Fruit fly (Drosophila melanogaster) whole organism, embryonic: ENCODE data around the gene CG7094.
A peak's percentile ranks its signal among the peaks of the same experiment; 100 is the strongest.

Experiments
- Abd-B ChIP-seq: fragments of 200-800 bp; sonication (Bioruptor generic); optimal IDR thresholded peaks from 2 replicates; lab custom pipeline; 2018; ENCODE audit warnings: missing biosample characterization, mild to moderate bottlenecking, missing genetic modification characterization, moderate library complexity
- Asciz ChIP-seq: fragments of 200-800 bp; sonication (Bioruptor generic); optimal IDR thresholded peaks from 2 replicates; lab custom pipeline; 2017; ENCODE audit warnings: missing biosample characterization, mild to moderate bottlenecking, missing genetic modification characterization, missing genetic modification reagents
- Bdp1 ChIP-seq: fragments of 200-800 bp; sonication (Bioruptor generic); optimal IDR thresholded peaks from 3 replicates; lab custom pipeline; 2016; ENCODE audit warnings: missing biosample characterization, missing genetic modification characterization
- BtbVII ChIP-seq: fragments of 200-800 bp; sonication (Bioruptor generic); optimal IDR thresholded peaks from 3 replicates; lab custom pipeline; 2017; ENCODE audit warnings: missing biosample characterization, mild to moderate bottlenecking, missing genetic modification characterization
- CG10209 ChIP-seq: fragments of 200-800 bp; sonication (Bioruptor generic); optimal IDR thresholded peaks from 3 replicates; lab custom pipeline; 2017; ENCODE audit warnings: missing biosample characterization, mild to moderate bottlenecking, missing genetic modification characterization, missing genetic modification reagents
- CG10462 ChIP-seq: fragments of 200-800 bp; sonication (Bioruptor generic); optimal IDR thresholded peaks from 2 replicates; lab custom pipeline; 2016; ENCODE audit warnings: missing biosample characterization, missing genetic modification characterization
- CG11504 ChIP-seq: fragments of 200-800 bp; sonication (Bioruptor generic); optimal IDR thresholded peaks from 3 replicates; lab custom pipeline; 2019; ENCODE audit warnings: missing biosample characterization, mild to moderate bottlenecking, missing genetic modification characterization, moderate library complexity
- CG11695 ChIP-seq: fragments of 200-800 bp; sonication (Bioruptor generic); IDR thresholded peaks from 3 replicates; pipeline ENCODE4 v1.3.6; 2022; ENCODE audit warnings: missing biosample characterization, missing genetic modification characterization
- CG11723 ChIP-seq: fragments of 200-800 bp; sonication (Bioruptor generic); optimal IDR thresholded peaks from 2 replicates; lab custom pipeline; 2017; ENCODE audit warnings: missing biosample characterization, mild to moderate bottlenecking, missing genetic modification characterization
- CG12299 ChIP-seq: fragments of 200-800 bp; sonication (Bioruptor generic); optimal IDR thresholded peaks from 2 replicates; lab custom pipeline; 2018; ENCODE audit warnings: missing biosample characterization, mild to moderate bottlenecking, missing genetic modification characterization
- CG14441 ChIP-seq: fragments of 200-800 bp; sonication (Bioruptor generic); IDR thresholded peaks from 2 replicates; pipeline ENCODE4 v1.3.6; 2022; ENCODE audit warnings: missing biosample characterization, missing genetic modification characterization
- CG15269 ChIP-seq: fragments of 200-800 bp; sonication (Bioruptor generic); optimal IDR thresholded peaks from 2 replicates; lab custom pipeline; 2018; ENCODE audit warnings: missing biosample characterization, mild to moderate bottlenecking, missing genetic modification characterization, moderate library complexity
- CG1529 ChIP-seq: fragments of 200-800 bp; sonication (Bioruptor generic); optimal IDR thresholded peaks from 3 replicates; lab custom pipeline; 2018; ENCODE audit warnings: missing biosample characterization, missing genetic modification characterization
- CG16863 ChIP-seq: fragments of 200-800 bp; sonication (Bioruptor generic); optimal IDR thresholded peaks from 3 replicates; lab custom pipeline; 2016; ENCODE audit warnings: missing biosample characterization, missing genetic modification characterization
- CG17912 ChIP-seq: fragments of 200-800 bp; sonication (Bioruptor generic); optimal IDR thresholded peaks from 2 replicates; lab custom pipeline; 2018; ENCODE audit warnings: missing biosample characterization, mild to moderate bottlenecking, missing genetic modification characterization
- CG1792 ChIP-seq: fragments of 200-800 bp; sonication (Bioruptor generic); optimal IDR thresholded peaks from 2 replicates; lab custom pipeline; 2016; ENCODE audit warnings: missing biosample characterization, missing genetic modification characterization
- CG18599 ChIP-seq: fragments of 200-800 bp; sonication (Bioruptor generic); optimal IDR thresholded peaks from 3 replicates; lab custom pipeline; 2017; ENCODE audit warnings: missing biosample characterization, missing genetic modification characterization, mild to moderate bottlenecking, moderate library complexity, missing genetic modification reagents
- CG3065 ChIP-seq: fragments of 200-800 bp; sonication (Bioruptor generic); optimal IDR thresholded peaks from 2 replicates; lab custom pipeline; 2016; ENCODE audit warnings: missing biosample characterization, missing genetic modification characterization
- CG31224 ChIP-seq: fragments of 200-800 bp; sonication (Bioruptor generic); IDR thresholded peaks from 2 replicates; pipeline ENCODE4 v1.3.6; 2022; ENCODE audit warnings: missing biosample characterization, missing genetic modification characterization
- CG34376 ChIP-seq: fragments of 200-800 bp; sonication (Bioruptor generic); optimal IDR thresholded peaks from 2 replicates; lab custom pipeline; 2018; ENCODE audit warnings: missing biosample characterization, mild to moderate bottlenecking, missing genetic modification characterization
- CG3726 ChIP-seq: fragments of 200-800 bp; sonication (Bioruptor generic); IDR thresholded peaks from 3 replicates; pipeline ENCODE4, ENCODE4 v1.3.6; 2022; ENCODE audit warnings: missing biosample characterization, missing genetic modification characterization
- CG3847 ChIP-seq: fragments of 200-800 bp; sonication (Bioruptor generic); IDR thresholded peaks from 2 replicates; pipeline ENCODE4 v1.3.6; 2022; ENCODE audit warnings: missing biosample characterization, missing genetic modification characterization
- CG43689 ChIP-seq: fragments of 200-800 bp; sonication (Bioruptor generic); IDR thresholded peaks from 2 replicates; pipeline ENCODE4 v1.3.6; 2022; ENCODE audit warnings: missing biosample characterization, missing genetic modification characterization
- CG4404 ChIP-seq: fragments of 200-800 bp; sonication (Bioruptor generic); IDR thresholded peaks from 2 replicates; pipeline ENCODE4 v1.3.6; 2022; ENCODE audit warnings: missing biosample characterization, missing genetic modification characterization
- CG5245 ChIP-seq: fragments of 200-800 bp; sonication (Bioruptor generic); optimal IDR thresholded peaks from 3 replicates; lab custom pipeline; 2016; ENCODE audit warnings: missing biosample characterization, missing genetic modification characterization
- CG6254 ChIP-seq: fragments of 200-800 bp; sonication (Bioruptor generic); optimal IDR thresholded peaks from 3 replicates; lab custom pipeline; 2017; ENCODE audit warnings: mild to moderate bottlenecking, missing biosample characterization, missing genetic modification reagents, missing genetic modification characterization
- CG6272 ChIP-seq: fragments of 200-800 bp; sonication (Bioruptor generic); IDR thresholded peaks from 2 replicates; pipeline ENCODE4 v1.3.6; 2022; ENCODE audit warnings: missing biosample characterization, missing genetic modification characterization
- CG6654 ChIP-seq: fragments of 200-800 bp; sonication (Bioruptor generic); optimal IDR thresholded peaks from 2 replicates; lab custom pipeline; 2017; ENCODE audit warnings: missing biosample characterization, mild to moderate bottlenecking, missing genetic modification characterization
- CG7357 ChIP-seq: fragments of 200-800 bp; sonication (Bioruptor generic); IDR thresholded peaks from 3 replicates; pipeline ENCODE4 v1.3.6; 2022; ENCODE audit warnings: missing biosample characterization, missing genetic modification characterization
- CG9817 ChIP-seq: fragments of 200-800 bp; sonication (Bioruptor generic); optimal IDR thresholded peaks from 2 replicates; lab custom pipeline; 2018; ENCODE audit warnings: missing biosample characterization, mild to moderate bottlenecking, missing genetic modification characterization, moderate library complexity
- Doc3 ChIP-seq: fragments of 200-800 bp; sonication (Bioruptor generic); IDR thresholded peaks from 3 replicates; pipeline ENCODE4 v1.3.6; 2022; ENCODE audit warnings: missing biosample characterization, missing genetic modification characterization; ENCODE audit not compliant: partially characterized antibody
- Ets65A ChIP-seq: fragments of 200-800 bp; sonication (Bioruptor generic); peaks from one replicate; lab custom pipeline; 2016; ENCODE audit warnings: missing biosample characterization, missing genetic modification characterization
- Hand ChIP-seq: fragments of 200-800 bp; sonication (Bioruptor generic); optimal IDR thresholded peaks from 2 replicates; lab custom pipeline; 2017; ENCODE audit warnings: mild to moderate bottlenecking, missing biosample characterization, missing genetic modification reagents, missing genetic modification characterization
- Lpt ChIP-seq: fragments of >200 bp; optimal IDR thresholded peaks from 2 replicates; lab custom pipeline; 2018; ENCODE audit warnings: missing biosample characterization, missing genetic modification characterization
- Mes4 ChIP-seq: fragments of 200-800 bp; sonication (Bioruptor generic); optimal IDR thresholded peaks from 2 replicates; lab custom pipeline; 2016; ENCODE audit warnings: missing biosample characterization, missing genetic modification characterization
- Oaz ChIP-seq: fragments of 200-800 bp; sonication (Bioruptor generic); IDR thresholded peaks from 2 replicates; pipeline ENCODE4 v1.3.6; 2022; ENCODE audit warnings: missing biosample characterization, missing genetic modification characterization
- Vsx1 ChIP-seq: fragments of 200-800 bp; sonication (Bioruptor generic); optimal IDR thresholded peaks from 2 replicates; lab custom pipeline; 2017; ENCODE audit warnings: missing biosample characterization, mild to moderate bottlenecking, missing genetic modification characterization, missing genetic modification reagents
- ab ChIP-seq: fragments of 200-800 bp; sonication (Bioruptor generic); optimal IDR thresholded peaks from 2 replicates; lab custom pipeline; 2016; ENCODE audit warnings: missing biosample characterization, missing genetic modification characterization
- ase ChIP-seq: fragments of 200-800 bp; sonication (Bioruptor generic); IDR thresholded peaks from 3 replicates; pipeline ENCODE4 v1.3.6; 2022; ENCODE audit warnings: missing biosample characterization, missing genetic modification characterization
- corto ChIP-seq: fragments of 200-800 bp; sonication (Bioruptor generic); optimal IDR thresholded peaks from 2 replicates; lab custom pipeline; 2016; ENCODE audit warnings: missing biosample characterization, mild to moderate bottlenecking, missing genetic modification characterization, moderate library complexity
- croc ChIP-seq: fragments of 200-800 bp; sonication (Bioruptor generic); conservative IDR thresholded peaks from 3 replicates; pipeline ENCODE4 v1.3.6; 2022; ENCODE audit warnings: missing biosample characterization, missing genetic modification characterization
- cwo ChIP-seq: fragments of 200-800 bp; sonication (Bioruptor generic); optimal IDR thresholded peaks from 3 replicates; lab custom pipeline; 2017; ENCODE audit warnings: missing biosample characterization, missing genetic modification characterization, mild to moderate bottlenecking, moderate library complexity, missing genetic modification reagents
- dimm ChIP-seq: fragments of 200-800 bp; sonication (Bioruptor generic); IDR thresholded peaks from 2 replicates; pipeline ENCODE4 v1.3.6; 2022; ENCODE audit warnings: missing biosample characterization, missing genetic modification characterization
- fd64A ChIP-seq: fragments of 200-800 bp; sonication (Bioruptor generic); optimal IDR thresholded peaks from 3 replicates; lab custom pipeline; 2018; ENCODE audit warnings: missing biosample characterization, mild to moderate bottlenecking, missing genetic modification characterization
- fd96Cb ChIP-seq: fragments of 200-800 bp; sonication (Bioruptor generic); optimal IDR thresholded peaks from 2 replicates; lab custom pipeline; 2018; ENCODE audit warnings: missing biosample characterization, mild to moderate bottlenecking, missing genetic modification characterization, moderate library complexity
- lola ChIP-seq, 3 experiments: fragments of >200 bp in 2 of 3; fragments of 200-800 bp in 1 of 3; sonication (Bioruptor generic) in 1 of 3; optimal IDR thresholded peaks; 2 replicates each; lab custom pipeline; 2017 to 2019; ENCODE audit warnings: missing biosample characterization in 3 of 3, missing genetic modification characterization in 3 of 3, mild to moderate bottlenecking in 1 of 3, moderate library complexity in 1 of 3
- mam ChIP-seq: fragments of 200-800 bp; sonication (Bioruptor generic); optimal IDR thresholded peaks from 3 replicates; lab custom pipeline; 2016; ENCODE audit warnings: missing biosample characterization, missing genetic modification characterization
- nerfin-2 ChIP-seq: fragments of 200-800 bp; sonication (Bioruptor generic); IDR thresholded peaks from 2 replicates; pipeline ENCODE4 v1.3.6; 2022; ENCODE audit warnings: missing biosample characterization, missing genetic modification characterization; ENCODE audit not compliant: partially characterized antibody
- seq ChIP-seq: fragments of 200-800 bp; sonication (Bioruptor generic); IDR thresholded peaks from 2 replicates; pipeline ENCODE4 v1.3.6; 2022; ENCODE audit warnings: missing biosample characterization, missing genetic modification characterization
- sqz ChIP-seq: fragments of 200-800 bp; sonication (Bioruptor generic); optimal IDR thresholded peaks from 3 replicates; lab custom pipeline; 2018; ENCODE audit warnings: missing biosample characterization, mild to moderate bottlenecking, missing genetic modification characterization
- ssp ChIP-seq: fragments of 200-800 bp; sonication (Bioruptor generic); IDR thresholded peaks from 2 replicates; pipeline ENCODE4 v1.3.6; 2022; ENCODE audit warnings: missing biosample characterization, missing genetic modification characterization
- unpg ChIP-seq: fragments of 200-800 bp; sonication (Bioruptor generic); optimal IDR thresholded peaks from 3 replicates; lab custom pipeline; 2018; ENCODE audit warnings: missing biosample characterization, mild to moderate bottlenecking, missing genetic modification characterization, moderate library complexity

CG7094 gene

DNA sequence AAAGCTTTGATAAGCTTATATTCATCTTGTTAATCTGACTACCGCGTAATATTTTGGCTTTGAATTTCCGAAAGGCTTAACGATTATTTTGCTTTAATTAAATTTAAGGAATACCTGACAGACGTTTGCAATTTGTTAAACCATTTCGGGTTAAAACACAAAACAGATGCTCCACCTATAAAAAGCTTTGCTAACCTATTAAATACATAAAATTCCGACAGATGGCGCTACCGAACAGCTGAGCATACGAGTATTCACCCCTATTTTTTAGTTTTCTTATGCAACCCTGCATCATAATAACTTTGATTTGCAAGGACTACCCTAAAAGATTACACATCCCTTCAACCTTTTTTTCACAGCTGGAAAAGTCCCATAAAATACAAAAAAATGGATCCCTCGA, 34.3 kb upstream of the CG7094 start (continued):
- TF ChIP-seq CG9817 (no peak), sqz (GFP tag; lab: Kevin White, UChicago) (no peak), CG11695 (GFP tag; lab: Robert Waterston, UW) (no peak), Oaz (GFP tag; lab: Robert Waterston, UW) (no peak), lola (GFP tag; optimal IDR thresholded peaks at IDR 0.05; lab: Kevin White, UChicago) (no peak), CG6654 (GFP tag; lab: Kevin White, UChicago) (no peak), CG43689 (no peak), CG3847 (no peak), Ets65A (GFP tag; lab: Kevin White, UChicago) (no peak), CG7357 (GFP tag; lab: Robert Waterston, UW) (no peak), CG12299 (tag; lab: Kevin White, UChicago) (no peak), CG34376 (GFP tag; lab: Kevin White, UChicago) (no peak), CG11504 (tag; lab: Kevin White, UChicago) (peak; percentile 51), CG1529 (GFP tag; lab: Kevin White, UChicago) (no peak), Lpt (GFP tag; lab: Kevin White, UChicago) (no peak), Bdp1 (no peak), CG17912 (GFP tag; lab: Kevin White, UChicago) (no peak), dimm (GFP tag; lab: Robert Waterston, UW) (no peak), CG18599 (GFP tag; lab: Kevin White, UChicago) (no peak), croc (GFP tag; lab: Robert Waterston, UW) (no peak), CG11723 (GFP tag; lab: Kevin White, UChicago) (no peak), ssp (GFP tag; lab: Robert Waterston, UW) (no peak), CG1792 (GFP tag; lab: Kevin White, UChicago) (no peak), ase (GFP tag; lab: Robert Waterston, UW) (no peak), fd64A (GFP tag; lab: Kevin White, UChicago) (no peak), Vsx1 (GFP tag; lab: Kevin White, UChicago) (no peak), fd96Cb (tag; lab: Kevin White, UChicago) (no peak), Hand (GFP tag; lab: Kevin White, UChicago) (no peak), cwo (GFP tag; lab: Kevin White, UChicago) (no peak), Abd-B (GFP tag; lab: Kevin White, UChicago) (no peak), CG6254 (no peak), CG3065 (GFP tag; lab: Kevin White, UChicago) (no peak), CG14441 (GFP tag; lab: Robert Waterston, UW) (peak; percentile 25; the same call in 1 of the 2 replicates), CG4404 (GFP tag; lab: Robert Waterston, UW) (no peak), seq (GFP tag; lab: Robert Waterston, UW) (peak; percentile 72), CG10462 (GFP tag; lab: Kevin White, UChicago) (no peak), CG10209 (GFP tag; lab: Kevin White, UChicago) (peak; percentile 2), CG16863 (GFP tag; lab: Kevin White, UChicago) (no peak), corto (GFP tag; lab: Kevin White, UChicago) (no peak), nerfin-2 (GFP tag; lab: Robert Waterston, UW) (no peak), CG31224 (GFP tag; lab: Robert Waterston, UW) (no peak), BtbVII (GFP tag; lab: Kevin White, UChicago) (no peak), Asciz (GFP tag; lab: Kevin White, UChicago) (no peak), unpg (GFP tag; lab: Kevin White, UChicago) (peak; percentile 41), CG3726 (no peak), CG15269 (tag; lab: Kevin White, UChicago) (no peak), ab (GFP tag; lab: Kevin White, UChicago) (no peak), CG6272 (GFP tag; lab: Robert Waterston, UW) (no peak), Doc3 (GFP tag; lab: Robert Waterston, UW) (no peak), mam (GFP tag; lab: Kevin White, UChicago) (no peak), Mes4 (GFP tag; lab: Kevin White, UChicago) (no peak), CG5245 (no peak)
